Worm (Caenorhabditis elegans) whole organism, early embryonic: ENCODE data around the gene H14N18.2.

Source experiments
- B0310.2 ChIP-seq: sonication (generic microtip); optimal IDR thresholded peaks from 2 replicates; lab custom pipeline; 2016; ENCODE audit warnings: mild to moderate bottlenecking, missing genetic modification characterization, missing compliant biosample characterization
- F13C5.2 ChIP-seq: sonication (generic microtip); optimal IDR thresholded peaks from 2 replicates; lab custom pipeline; 2017; ENCODE audit warnings: mild to moderate bottlenecking, missing genetic modification characterization, inconsistent platforms, missing compliant biosample characterization
- aly-1 ChIP-seq: sonication (generic microtip); optimal IDR thresholded peaks from 2 replicates; lab custom pipeline; 2016; ENCODE audit warnings: missing genetic modification characterization, missing compliant biosample characterization
- ama-1 ChIP-seq: fragments of 150-350 bp; optimal IDR thresholded peaks from 2 replicates; lab custom pipeline; 2014
- ceh-13 ChIP-seq: fragments of 200-800 bp; sonication (Bioruptor generic); optimal IDR thresholded peaks from 2 replicates; lab custom pipeline; 2018; ENCODE audit warnings: mild to moderate bottlenecking, missing genetic modification characterization, missing compliant biosample characterization
- ceh-36 ChIP-seq: sonication (generic microtip); optimal IDR thresholded peaks from 2 replicates; lab custom pipeline; 2016; ENCODE audit warnings: missing genetic modification characterization, inconsistent platforms, missing compliant biosample characterization
- ets-7 ChIP-seq: sonication (generic microtip); optimal IDR thresholded peaks from 2 replicates; lab custom pipeline; 2016; ENCODE audit warnings: missing genotype, missing genetic modification characterization, missing compliant biosample characterization
- flt-1 ChIP-seq: fragments of 200-800 bp; sonication (Bioruptor generic); IDR thresholded peaks from 2 replicates; pipeline ENCODE4 v1.3.6; 2022; ENCODE audit warnings: missing genetic modification characterization, missing compliant biosample characterization
- hmbx-1 ChIP-seq: sonication (generic microtip); optimal IDR thresholded peaks from 2 replicates; lab custom pipeline; 2016; ENCODE audit warnings: mild to moderate bottlenecking, missing genetic modification characterization, missing compliant biosample characterization
- hmg-4 ChIP-seq: fragments of 200-800 bp; sonication (Bioruptor generic); optimal IDR thresholded peaks from 2 replicates; lab custom pipeline; 2018; ENCODE audit warnings: mild to moderate bottlenecking, missing genetic modification characterization, missing compliant biosample characterization
- hnd-1 ChIP-seq: sonication (generic microtip); optimal IDR thresholded peaks from 2 replicates; lab custom pipeline; 2016; ENCODE audit warnings: missing genetic modification characterization, missing compliant biosample characterization
- pes-1 ChIP-seq: fragments of 200-800 bp; sonication (Bioruptor generic); IDR thresholded peaks from 2 replicates; pipeline ENCODE4 v1.3.6; 2022; ENCODE audit warnings: missing genetic modification reagents, missing genetic modification characterization, missing compliant biosample characterization
- scrt-1 ChIP-seq: fragments of 200-800 bp; sonication (Bioruptor generic); IDR thresholded peaks from 2 replicates; pipeline ENCODE4 v1.3.6; 2022; ENCODE audit warnings: missing genetic modification characterization, missing compliant biosample characterization
- sea-1 ChIP-seq: fragments of 200-800 bp; sonication (Bioruptor generic); conservative IDR thresholded peaks from 2 replicates; pipeline ENCODE4 v1.3.6; 2022; ENCODE audit warnings: missing genetic modification characterization, missing compliant biosample characterization
- tbx-11 ChIP-seq: fragments of 200-800 bp; sonication (Bioruptor generic); IDR thresholded peaks from 2 replicates; pipeline ENCODE4 v1.3.6; 2022; ENCODE audit warnings: missing genetic modification characterization, missing compliant biosample characterization
- tbx-37 ChIP-seq: fragments of 200-800 bp; sonication (Bioruptor generic); conservative IDR thresholded peaks from 2 replicates; pipeline ENCODE4 v1.3.6; 2022; ENCODE audit warnings: missing genetic modification reagents, missing genetic modification characterization, missing compliant biosample characterization
- tra-4 ChIP-seq: sonication (generic microtip); optimal IDR thresholded peaks from 2 replicates; lab custom pipeline; 2017; ENCODE audit warnings: missing genetic modification characterization, missing compliant biosample characterization

The H14N18.2 gene

ce11 chrV:8942437-8942978 is 10.1 kb downstream of the H14N18.2 start:
- TF ChIP-seq F13C5.2 = no peak
- TF ChIP-seq tra-4 (tag; lab: Kevin White, UChicago) = no peak
- no peak for TF ChIP-seq aly-1 (tag; lab: Kevin White, UChicago)
- TF ChIP-seq tbx-37 (GFP tag; lab: Robert Waterston, UW) = no peak
- TF ChIP-seq ets-7 (tag; lab: Kevin White, UChicago) = no peak

ce11 chrV:8943963-8944362 is 11.5 kb downstream of the H14N18.2 start, which contains the start of gene T19A5.3:
TSS of gene T19A5.3 (minus strand) at chrV:8944063.
- no peak for TF ChIP-seq ceh-13 (GFP tag; lab: Kevin White, UChicago)
- TF ChIP-seq tbx-37 (GFP tag; lab: Robert Waterston, UW) = no peak
- no peak for TF ChIP-seq scrt-1 (GFP tag; lab: Robert Waterston, UW)
- TF ChIP-seq F13C5.2 = no peak

ce11 chrV:8944481-8944880 is 12.1 kb downstream of the H14N18.2 start:
- TF ChIP-seq F13C5.2 = no peak
- no peak for TF ChIP-seq tbx-11 (GFP tag; lab: Robert Waterston, UW)
- TF ChIP-seq ets-7 (tag; lab: Kevin White, UChicago) = no peak
- TF ChIP-seq ceh-36 (tag; lab: Kevin White, UChicago) = no peak
- TF ChIP-seq hmbx-1 (tag; lab: Kevin White, UChicago) = no peak
- no peak for TF ChIP-seq ama-1 (lab: Kevin White, UChicago)
- no peak for TF ChIP-seq tra-4 (tag; lab: Kevin White, UChicago)
- TF ChIP-seq hnd-1 (tag; lab: Kevin White, UChicago) = no peak
- TF ChIP-seq ceh-13 (GFP tag; lab: Kevin White, UChicago) = no peak

ce11 chrV:8946142-8946541 is 13.7 kb downstream of the H14N18.2 start:
- no peak for TF ChIP-seq B0310.2 (tag; lab: Kevin White, UChicago)
- no peak for TF ChIP-seq hmg-4 (GFP tag; lab: Kevin White, UChicago)
- TF ChIP-seq sea-1 (GFP tag; lab: Robert Waterston, UW) = no peak

- TF ChIP-seq pes-1 (GFP tag; lab: Robert Waterston, UW) (no peak), aly-1 (tag; lab: Kevin White, UChicago) (no peak), ceh-13 (GFP tag; lab: Kevin White, UChicago) (no peak), hmbx-1 (tag; lab: Kevin White, UChicago) (no peak), tbx-11 (GFP tag; lab: Robert Waterston, UW) (no peak), B0310.2 (tag; lab: Kevin White, UChicago) (no peak), ceh-36 (tag; lab: Kevin White, UChicago) (no peak), ets-7 (tag; lab: Kevin White, UChicago) (no peak), ama-1 (lab: Kevin White, UChicago) (no peak), hmg-4 (GFP tag; lab: Kevin White, UChicago) (no peak)
Observed at ce11 chrV:8947499-8947898, 15.1 kb downstream of the H14N18.2 start, which contains the start of gene gck-1. TSS of gene gck-1 (plus strand) at chrV:8947799.

ce11 chrV:8948365-8948764 is 15.9 kb downstream of the H14N18.2 start:
- TF ChIP-seq flt-1 (GFP tag; lab: Robert Waterston, UW) = no peak
- no peak for TF ChIP-seq pes-1 (GFP tag; lab: Robert Waterston, UW)
- TF ChIP-seq ceh-13 (GFP tag; lab: Kevin White, UChicago) = no peak
- TF ChIP-seq F13C5.2 = no peak
- no peak for TF ChIP-seq sea-1 (GFP tag; lab: Robert Waterston, UW)
- TF ChIP-seq tra-4 (tag; lab: Kevin White, UChicago) = no peak
- TF ChIP-seq ceh-36 (tag; lab: Kevin White, UChicago) = no peak
- no peak for TF ChIP-seq aly-1 (tag; lab: Kevin White, UChicago)
- no peak for TF ChIP-seq scrt-1 (GFP tag; lab: Robert Waterston, UW)
- no peak for TF ChIP-seq hmg-4 (GFP tag; lab: Kevin White, UChicago)
- no peak for TF ChIP-seq ets-7 (tag; lab: Kevin White, UChicago)
- TF ChIP-seq ama-1 (lab: Kevin White, UChicago) = no peak
- TF ChIP-seq hnd-1 (tag; lab: Kevin White, UChicago) = no peak
- TF ChIP-seq tbx-37 (GFP tag; lab: Robert Waterston, UW) = no peak
- TF ChIP-seq hmbx-1 (tag; lab: Kevin White, UChicago) = no peak
- no peak for TF ChIP-seq tbx-11 (GFP tag; lab: Robert Waterston, UW)
- TF ChIP-seq B0310.2 (tag; lab: Kevin White, UChicago) = no peak

- TF ChIP-seq tra-4 (tag; lab: Kevin White, UChicago) (no peak), tbx-11 (GFP tag; lab: Robert Waterston, UW) (no peak)
Observed at ce11 chrV:8948996-8949395, 16.6 kb downstream of the H14N18.2 start.

- TF ChIP-seq ama-1 (lab: Kevin White, UChicago) (no peak), hmg-4 (GFP tag; lab: Kevin White, UChicago) (peak; percentile 19)
Observed at ce11 chrV:8949873-8950272, 17.5 kb downstream of the H14N18.2 start.
